Fruit fly (Drosophila melanogaster): Measurements from ENCODE around the gene CG31710.

- TF ChIP-seq CG8478 (optimal IDR thresholded peaks at IDR 0.05) (no peak), CTCF (optimal IDR thresholded peaks at IDR 0.05) (no peak)
Measured at dm6 chr2L:9677101-9677500, 28.7 kb downstream of the CG31710 start.

Measured in S2 (cell line).